Worm (Caenorhabditis elegans) whole organism, mixed stage, embryonic: Measurements from ENCODE around the gene C36C5.15.
A peak's percentile ranks its signal among the peaks of the same experiment; 100 is the strongest.

ENCODE experiments used
- M03D4.4 ChIP-seq: sonication (generic microtip); optimal IDR thresholded peaks from 2 replicates; lab custom pipeline; 2017; ENCODE audit warnings: mild to moderate bottlenecking, missing genetic modification characterization, missing compliant biosample characterization
- bed-3 ChIP-seq: fragments of 200-800 bp; sonication (Bioruptor generic); optimal IDR thresholded peaks from 3 replicates; lab custom pipeline; 2018; ENCODE audit warnings: mild to moderate bottlenecking, missing genetic modification characterization, moderate library complexity, missing compliant biosample characterization
- blmp-1 ChIP-seq: fragments of 150-350 bp; optimal IDR thresholded peaks from 2 replicates; lab custom pipeline; 2014; ENCODE audit warnings: missing biosample characterization, missing genetic modification characterization
- ceh-39 ChIP-seq: fragments of 150-350 bp; optimal IDR thresholded peaks from 2 replicates; lab custom pipeline; 2014; ENCODE audit warnings: missing biosample characterization, missing genetic modification characterization
- ceh-43 ChIP-seq: fragments of 200-800 bp; sonication (Bioruptor generic); optimal IDR thresholded peaks from 2 replicates; lab custom pipeline; 2018; ENCODE audit warnings: mild to moderate bottlenecking, missing genetic modification characterization, moderate library complexity, missing compliant biosample characterization
- ceh-83 ChIP-seq: fragments of 200-800 bp; sonication (Bioruptor generic); optimal IDR thresholded peaks from 2 replicates; lab custom pipeline; 2018; ENCODE audit warnings: mild to moderate bottlenecking, missing genetic modification characterization, missing compliant biosample characterization
- ces-1 ChIP-seq: fragments of 150-350 bp; optimal IDR thresholded peaks from 2 replicates; lab custom pipeline; 2014; ENCODE audit warnings: missing biosample characterization, missing genetic modification reagents, missing genetic modification characterization
- cnd-1 ChIP-seq: fragments of 200-800 bp; sonication (Bioruptor generic); optimal IDR thresholded peaks from 2 replicates; lab custom pipeline; 2018; ENCODE audit warnings: mild to moderate bottlenecking, missing genetic modification characterization, missing compliant biosample characterization
- elt-1 ChIP-seq: sonication (generic microtip); optimal IDR thresholded peaks from 2 replicates; lab custom pipeline; 2017; ENCODE audit warnings: missing genetic modification characterization, mild to moderate bottlenecking, missing compliant biosample characterization, antibody characterized with exemption, moderate library complexity, borderline replicate concordance; ENCODE audit not compliant: insufficient read depth
- elt-3 ChIP-seq: fragments of 150-350 bp; optimal IDR thresholded peaks from 2 replicates; lab custom pipeline; 2014; ENCODE audit warnings: missing biosample characterization, missing genetic modification characterization
- flh-1 ChIP-seq: fragments of 200-800 bp; sonication (Bioruptor generic); optimal IDR thresholded peaks from 2 replicates; lab custom pipeline; 2018; ENCODE audit warnings: mild to moderate bottlenecking, missing genetic modification characterization, moderate library complexity, missing compliant biosample characterization
- hlh-1 ChIP-seq: fragments of 150-350 bp; optimal IDR thresholded peaks from 2 replicates; lab custom pipeline; 2014; ENCODE audit warnings: missing biosample characterization, missing genetic modification reagents, missing genetic modification characterization
- lin-13 ChIP-seq: fragments of 150-350 bp; optimal IDR thresholded peaks from 2 replicates; lab custom pipeline; 2014; ENCODE audit warnings: missing biosample characterization, missing genetic modification characterization
- lin-32 ChIP-seq: fragments of 200-800 bp; sonication (Bioruptor generic); optimal IDR thresholded peaks from 2 replicates; lab custom pipeline; 2018; ENCODE audit warnings: mild to moderate bottlenecking, missing genetic modification characterization, missing compliant biosample characterization
- lsy-2 ChIP-seq: fragments of 150-350 bp; optimal IDR thresholded peaks from 2 replicates; lab custom pipeline; 2014; ENCODE audit warnings: missing biosample characterization, missing genetic modification characterization
- mab-5 ChIP-seq: fragments of 150-350 bp; optimal IDR thresholded peaks from 2 replicates; lab custom pipeline; 2014; ENCODE audit warnings: missing biosample characterization, missing genetic modification characterization
- mep-1 ChIP-seq: fragments of 150-350 bp; optimal IDR thresholded peaks from 2 replicates; lab custom pipeline; 2017; ENCODE audit warnings: missing biosample characterization, missing genetic modification reagents, missing genetic modification characterization, inconsistent platforms
- nhr-12 ChIP-seq: fragments of 150-350 bp; optimal IDR thresholded peaks from 2 replicates; lab custom pipeline; 2014; ENCODE audit warnings: missing biosample characterization, missing genetic modification characterization
- nhr-237 ChIP-seq: fragments of 150-350 bp; optimal IDR thresholded peaks from 2 replicates; lab custom pipeline; 2014; ENCODE audit warnings: missing biosample characterization, missing genetic modification characterization
- nhr-28 ChIP-seq: fragments of 150-350 bp; optimal IDR thresholded peaks from 2 replicates; lab custom pipeline; 2014; ENCODE audit warnings: missing biosample characterization, missing genetic modification characterization
- nhr-76 ChIP-seq: sonication (generic microtip); optimal IDR thresholded peaks from 2 replicates; lab custom pipeline; 2017; ENCODE audit warnings: missing biosample characterization, missing genetic modification characterization
- pha-4 ChIP-seq: fragments of 150-350 bp; optimal IDR thresholded peaks from 2 replicates; lab custom pipeline; 2018; ENCODE audit warnings: missing biosample characterization, missing genetic modification reagents, missing genetic modification characterization
- sem-2 ChIP-seq: fragments of 200-800 bp; sonication (Bioruptor generic); optimal IDR thresholded peaks from 2 replicates; lab custom pipeline; 2018; ENCODE audit warnings: mild to moderate bottlenecking, missing genetic modification characterization, missing compliant biosample characterization
- snpc-4 ChIP-seq: fragments of 150-350 bp; optimal IDR thresholded peaks from 2 replicates; lab custom pipeline; 2014; ENCODE audit warnings: missing biosample characterization, missing genetic modification characterization
- sptf-1 ChIP-seq: sonication (generic microtip); optimal IDR thresholded peaks from 2 replicates; lab custom pipeline; 2017; ENCODE audit warnings: mild to moderate bottlenecking, missing genetic modification characterization, moderate library complexity, missing compliant biosample characterization
- tbx-8 ChIP-seq: fragments of 200-800 bp; sonication (Bioruptor generic); optimal IDR thresholded peaks from 2 replicates; lab custom pipeline; 2018; ENCODE audit warnings: mild to moderate bottlenecking, missing genetic modification characterization, moderate library complexity, missing compliant biosample characterization
- unc-62 ChIP-seq: fragments of 150-350 bp; optimal IDR thresholded peaks from 2 replicates; lab custom pipeline; 2014; ENCODE audit warnings: missing biosample characterization, missing genetic modification reagents, missing genetic modification characterization
- zip-8 ChIP-seq: fragments of 150-350 bp; optimal IDR thresholded peaks from 2 replicates; lab custom pipeline; 2014; ENCODE audit warnings: missing biosample characterization, missing genetic modification characterization
- ztf-11 ChIP-seq: fragments of 150-350 bp; optimal IDR thresholded peaks from 2 replicates; lab custom pipeline; 2014; ENCODE audit warnings: missing biosample characterization, missing genetic modification characterization

Gene C36C5.15

ce11 chrV:3195814-3196213, 27.3 kb upstream of the C36C5.15 start:
- TF ChIP-seq sem-2 (GFP tag; lab: Kevin White, UChicago): no peak
- no peak for TF ChIP-seq lin-32
- no peak for TF ChIP-seq ceh-39 (tag; lab: Kevin White, UChicago)
- no peak for TF ChIP-seq bed-3 (GFP tag; lab: Kevin White, UChicago)
- no peak for TF ChIP-seq sptf-1 (tag; lab: Kevin White, UChicago)
- no peak for TF ChIP-seq M03D4.4

DNA sequence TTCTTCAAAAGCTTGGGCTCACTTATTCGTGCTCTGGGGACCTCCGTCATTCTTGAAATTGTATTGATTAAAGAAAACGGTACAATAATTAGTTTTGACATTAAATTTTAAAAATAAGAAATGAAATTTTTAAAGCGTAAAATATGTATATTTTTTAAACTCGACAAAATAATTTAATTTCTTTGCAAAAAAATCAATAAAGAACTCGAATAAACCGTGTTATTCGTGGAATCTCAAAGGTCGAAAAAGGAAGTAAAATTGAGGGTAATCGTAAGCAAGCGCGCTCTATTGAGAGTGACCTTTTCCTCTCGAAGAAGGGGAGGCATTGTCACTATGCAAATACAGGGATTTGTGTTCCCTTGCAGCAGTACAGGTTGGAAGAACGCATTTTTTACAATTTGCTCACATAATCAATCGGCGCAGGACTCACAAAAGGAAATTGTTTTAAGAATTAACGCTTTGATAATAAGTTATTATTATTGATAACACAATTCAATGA, 26.5 kb upstream of the C36C5.15 start, which contains the start of gene Y73C8B.2:
TSS of gene Y73C8B.2 (minus strand) at position 51 of the 499 bp plus-strand sequence.
- no peak for TF ChIP-seq flh-1 (GFP tag; lab: Kevin White, UChicago)
- no peak for TF ChIP-seq nhr-12 (tag; lab: Kevin White, UChicago)
- TF ChIP-seq ceh-43: no peak
- TF ChIP-seq tbx-8 (GFP tag; lab: Kevin White, UChicago): no peak
- TF ChIP-seq mep-1 (tag; lab: Kevin White, UChicago): peak; percentile 53
- TF ChIP-seq sptf-1 (tag; lab: Kevin White, UChicago): no peak
- TF ChIP-seq snpc-4: no peak
- TF ChIP-seq unc-62 (GFP tag; lab: Kevin White, UChicago): no peak
- TF ChIP-seq elt-3 (tag; lab: Kevin White, UChicago): no peak
- TF ChIP-seq lin-13 (tag; lab: Kevin White, UChicago): peak; percentile 16
- peak; percentile 6 for TF ChIP-seq pha-4

- TF ChIP-seq elt-3 (tag; lab: Kevin White, UChicago) (peak; percentile 46), blmp-1 (tag; lab: Kevin White, UChicago) (no peak), nhr-28 (peak; percentile 4), sem-2 (GFP tag; lab: Kevin White, UChicago) (no peak)
Observed at ce11 chrV:3193091-3193608, 24.6 kb upstream of the C36C5.15 start, which contains the start of the genes Y73C8B.3 and Y73C8B.9. Y73C8B.3 (minus strand) TSS chrV:3193237. Y73C8B.9 (plus strand) TSS chrV:3193558.

ce11 chrV:3188043-3188442, 19.5 kb upstream of the C36C5.15 start, which contains the start of gene lag-2:
lag-2 (plus strand) TSS chrV:3188343.
- TF ChIP-seq hlh-1 (tag; lab: Kevin White, UChicago) (no peak), ces-1 (GFP tag; lab: Kevin White, UChicago) (no peak), M03D4.4 (no peak), elt-1 (tag; lab: Kevin White, UChicago) (no peak)

ce11 chrV:3185855-3186254, 17.3 kb upstream of the C36C5.15 start:
- TF ChIP-seq hlh-1 (tag; lab: Kevin White, UChicago) (no peak), nhr-237 (no peak), nhr-76 (no peak), mab-5 (tag; lab: Kevin White, UChicago) (no peak), nhr-12 (tag; lab: Kevin White, UChicago) (no peak), ceh-83 (GFP tag; lab: Kevin White, UChicago) (no peak), lin-32 (no peak)

DNA sequence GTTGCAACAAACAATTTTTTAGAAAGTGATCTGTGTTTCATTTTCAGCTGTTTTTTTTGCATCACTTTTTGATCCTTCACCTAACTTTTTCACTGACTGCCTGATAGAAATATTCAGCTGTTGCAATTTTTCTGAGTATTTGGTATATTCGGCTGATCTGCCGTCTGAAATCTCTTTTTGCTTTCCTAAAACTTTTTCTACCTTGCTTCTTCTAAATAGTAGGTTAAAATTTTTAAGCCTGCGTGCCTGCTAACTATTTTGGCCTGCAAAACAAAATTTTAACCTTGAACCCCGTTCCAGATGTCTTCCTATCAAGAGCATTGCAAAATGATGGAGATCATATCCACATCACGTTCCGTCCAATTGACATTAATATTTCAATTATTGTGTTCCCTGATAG, 7.6 kb upstream of the C36C5.15 start, which contains the start of gene srab-8:
TSS of gene srab-8 (plus strand) at position 301 of the 400 bp plus-strand sequence.
- no peak for TF ChIP-seq nhr-12 (tag; lab: Kevin White, UChicago)
- no peak for TF ChIP-seq zip-8 (tag; lab: Kevin White, UChicago)
- TF ChIP-seq sem-2 (GFP tag; lab: Kevin White, UChicago): no peak
- no peak for TF ChIP-seq elt-1 (tag; lab: Kevin White, UChicago)
- no peak for TF ChIP-seq cnd-1 (tag; lab: Kevin White, UChicago)
- TF ChIP-seq nhr-76: no peak
- TF ChIP-seq nhr-237: no peak
- no peak for TF ChIP-seq tbx-8 (GFP tag; lab: Kevin White, UChicago)
- no peak for TF ChIP-seq ces-1 (GFP tag; lab: Kevin White, UChicago)
- no peak for TF ChIP-seq lsy-2 (tag; lab: Kevin White, UChicago)
- no peak for TF ChIP-seq sptf-1 (tag; lab: Kevin White, UChicago)
- TF ChIP-seq ztf-11: no peak
- TF ChIP-seq hlh-1 (tag; lab: Kevin White, UChicago): no peak
- no peak for TF ChIP-seq blmp-1 (tag; lab: Kevin White, UChicago)
- TF ChIP-seq unc-62 (GFP tag; lab: Kevin White, UChicago): no peak
